Worm (Caenorhabditis elegans) whole organism, mixed stage, embryonic: ENCODE results near the gene try-10.

Experiments used
- ces-1 ChIP-seq: fragments of 150-350 bp; optimal IDR thresholded peaks from 2 replicates; lab custom pipeline; 2014; ENCODE audit warnings: missing biosample characterization, missing genetic modification reagents, missing genetic modification characterization
- cnd-1 ChIP-seq: fragments of 200-800 bp; sonication (Bioruptor generic); optimal IDR thresholded peaks from 2 replicates; lab custom pipeline; 2018; ENCODE audit warnings: mild to moderate bottlenecking, missing genetic modification characterization, missing compliant biosample characterization
- drap-1 ChIP-seq: fragments of 200-800 bp; sonication (Bioruptor generic); optimal IDR thresholded peaks from 3 replicates; lab custom pipeline; 2018; ENCODE audit warnings: mild to moderate bottlenecking, missing genetic modification characterization, missing compliant biosample characterization
- elt-1 ChIP-seq: sonication (generic microtip); optimal IDR thresholded peaks from 2 replicates; lab custom pipeline; 2017; ENCODE audit warnings: missing genetic modification characterization, mild to moderate bottlenecking, missing compliant biosample characterization, antibody characterized with exemption, moderate library complexity, borderline replicate concordance; ENCODE audit not compliant: insufficient read depth
- lin-13 ChIP-seq: fragments of 150-350 bp; optimal IDR thresholded peaks from 2 replicates; lab custom pipeline; 2014; ENCODE audit warnings: missing biosample characterization, missing genetic modification characterization
- mep-1 ChIP-seq: fragments of 150-350 bp; optimal IDR thresholded peaks from 2 replicates; lab custom pipeline; 2017; ENCODE audit warnings: missing biosample characterization, missing genetic modification reagents, missing genetic modification characterization, inconsistent platforms
- nhr-12 ChIP-seq: fragments of 150-350 bp; optimal IDR thresholded peaks from 2 replicates; lab custom pipeline; 2014; ENCODE audit warnings: missing biosample characterization, missing genetic modification characterization
- nhr-237 ChIP-seq: fragments of 150-350 bp; optimal IDR thresholded peaks from 2 replicates; lab custom pipeline; 2014; ENCODE audit warnings: missing biosample characterization, missing genetic modification characterization
- nhr-28 ChIP-seq: fragments of 150-350 bp; optimal IDR thresholded peaks from 2 replicates; lab custom pipeline; 2014; ENCODE audit warnings: missing biosample characterization, missing genetic modification characterization
- pha-4 ChIP-seq: fragments of 150-350 bp; optimal IDR thresholded peaks from 2 replicates; lab custom pipeline; 2018; ENCODE audit warnings: missing biosample characterization, missing genetic modification reagents, missing genetic modification characterization
- snpc-4 ChIP-seq: fragments of 150-350 bp; optimal IDR thresholded peaks from 2 replicates; lab custom pipeline; 2014; ENCODE audit warnings: missing biosample characterization, missing genetic modification characterization
- unc-120 ChIP-seq: sonication (generic microtip); optimal IDR thresholded peaks from 2 replicates; lab custom pipeline; 2017; ENCODE audit warnings: missing genetic modification characterization, missing compliant biosample characterization; ENCODE audit not compliant: poor library complexity, severe bottlenecking
- unc-62 ChIP-seq: fragments of 150-350 bp; optimal IDR thresholded peaks from 2 replicates; lab custom pipeline; 2014; ENCODE audit warnings: missing biosample characterization, missing genetic modification reagents, missing genetic modification characterization

ce11 chrV:13034604-13035003, 21.5 kb upstream of the try-10 start, which contains the start of gene W07G4.7:
- TF ChIP-seq drap-1 (GFP tag; lab: Kevin White, UChicago): no peak
- no peak for TF ChIP-seq lin-13 (tag; lab: Kevin White, UChicago)
- TF ChIP-seq snpc-4 (tag; lab: Kevin White, UChicago): no peak
- TF ChIP-seq unc-62 (GFP tag; lab: Kevin White, UChicago): no peak
- no peak for TF ChIP-seq nhr-28 (tag; lab: Kevin White, UChicago)
- TF ChIP-seq ces-1 (GFP tag; lab: Kevin White, UChicago): no peak
- TF ChIP-seq nhr-237 (tag; lab: Kevin White, UChicago): no peak
- TF ChIP-seq pha-4 (tag; lab: Kevin White, UChicago): no peak
- no peak for TF ChIP-seq cnd-1 (tag; lab: Kevin White, UChicago)
- no peak for TF ChIP-seq unc-120 (tag; lab: Kevin White, UChicago)
- no peak for TF ChIP-seq elt-1 (tag; lab: Kevin White, UChicago)
- TF ChIP-seq nhr-12: no peak
- no peak for TF ChIP-seq mep-1
